Worm (Caenorhabditis elegans): Measurements from ENCODE around the gene K03A1.4.

DNA sequence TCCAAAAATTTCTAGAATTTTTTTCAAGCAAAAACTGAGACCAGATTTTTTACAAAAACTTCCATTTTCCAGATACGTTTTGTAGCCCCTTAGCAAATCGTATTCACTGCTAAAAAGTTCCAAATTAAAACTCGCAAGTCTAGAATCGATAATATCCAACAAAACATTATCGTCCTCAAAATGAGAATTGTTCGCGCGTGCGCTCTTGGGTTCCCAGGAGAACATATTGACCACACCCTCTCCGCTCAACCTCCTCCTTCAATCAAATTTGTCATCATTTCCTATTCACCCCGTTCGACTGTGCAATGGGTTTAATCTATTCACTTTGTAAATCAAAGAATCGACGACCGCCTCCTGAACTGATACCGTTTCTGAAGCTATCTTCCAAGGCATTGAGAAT is 13.3 kb upstream of the K03A1.4 start:
- TF ChIP-seq nhr-237 (tag; optimal IDR thresholded peaks at IDR 0.05) (no peak), ama-1 (optimal IDR thresholded peaks at IDR 0.05) (no peak), skn-1 (tag; optimal IDR thresholded peaks at IDR 0.05) (no peak), mes-2 (tag; optimal IDR thresholded peaks at IDR 0.05; ENCODE audit: poor library complexity, severe bottlenecking) (no peak), snpc-1.2 (GFP tag; IDR thresholded peaks at IDR 0.05) (no peak), snpc-4 (tag; optimal IDR thresholded peaks at IDR 0.05) (no peak), nhr-76 (tag; optimal IDR thresholded peaks at IDR 0.05) (no peak), nhr-11 (tag; optimal IDR thresholded peaks at IDR 0.05) (no peak)
